Worm (Caenorhabditis elegans) whole organism, L2 larva: Measurements from ENCODE around the gene Y17G9B.8.

Experiments used
- C34F6.9 ChIP-seq: fragments of 150-350 bp; optimal IDR thresholded peaks from 2 replicates; lab custom pipeline; 2014; ENCODE audit warnings: missing biosample characterization, missing genetic modification characterization
- ZK546.5 ChIP-seq: sonication (generic microtip); optimal IDR thresholded peaks from 2 replicates; lab custom pipeline; 2017; ENCODE audit warnings: missing biosample characterization, missing genetic modification characterization
- ama-1 ChIP-seq: fragments of 150-350 bp; optimal IDR thresholded peaks from 2 replicates; lab custom pipeline; 2018; ENCODE audit warnings: inconsistent platforms
- blmp-1 ChIP-seq: sonication (generic microtip); optimal IDR thresholded peaks from 2 replicates; lab custom pipeline; 2017; ENCODE audit warnings: missing genetic modification characterization, mild to moderate bottlenecking, missing compliant biosample characterization, antibody characterized with exemption, moderate library complexity; ENCODE audit not compliant: insufficient read depth
- ceh-16 ChIP-seq: fragments of 150-350 bp; optimal IDR thresholded peaks from 2 replicates; lab custom pipeline; 2014; ENCODE audit warnings: missing biosample characterization, missing genetic modification characterization
- nhr-10 ChIP-seq: sonication (generic microtip); optimal IDR thresholded peaks from 2 replicates; lab custom pipeline; 2017; ENCODE audit warnings: missing biosample characterization, missing genetic modification characterization
- nhr-23 ChIP-seq: fragments of 150-350 bp; optimal IDR thresholded peaks from 2 replicates; lab custom pipeline; 2014; ENCODE audit warnings: missing biosample characterization, missing genetic modification reagents, missing genetic modification characterization
- peb-1 ChIP-seq: fragments of 150-350 bp; optimal IDR thresholded peaks from 2 replicates; lab custom pipeline; 2014; ENCODE audit warnings: missing biosample characterization, missing genetic modification characterization
- unc-39 ChIP-seq: fragments of 150-350 bp; optimal IDR thresholded peaks from 2 replicates; lab custom pipeline; 2014; ENCODE audit warnings: missing biosample characterization, missing genetic modification characterization
- zag-1 ChIP-seq: fragments of 150-350 bp; optimal IDR thresholded peaks from 2 replicates; lab custom pipeline; 2014; ENCODE audit warnings: missing biosample characterization, missing genetic modification characterization
- ztf-11 ChIP-seq: sonication (generic microtip); optimal IDR thresholded peaks from 2 replicates; lab custom pipeline; 2017; ENCODE audit warnings: missing biosample characterization, missing genetic modification characterization

- TF ChIP-seq nhr-10 (tag; lab: Kevin White, UChicago), result no peak
- TF ChIP-seq ztf-11 (tag; lab: Kevin White, UChicago), result no peak
- no peak for TF ChIP-seq ama-1 (lab: Kevin White, UChicago)
- TF ChIP-seq C34F6.9, result no peak
- TF ChIP-seq unc-39 (tag; lab: Kevin White, UChicago), result no peak
- no peak for TF ChIP-seq blmp-1 (tag; lab: Kevin White, UChicago)
- TF ChIP-seq peb-1 (tag; lab: Kevin White, UChicago), result no peak
- TF ChIP-seq ZK546.5 (tag; lab: Kevin White, UChicago), result no peak
- TF ChIP-seq nhr-23 (tag; lab: Kevin White, UChicago), result no peak
- TF ChIP-seq ceh-16 (tag; lab: Kevin White, UChicago), result no peak
- no peak for TF ChIP-seq zag-1 (tag; lab: Kevin White, UChicago)
These were observed 47.8 kb upstream of the Y17G9B.8 start, which contains the start of gene dpf-5 for ce11 chrIV:4806486-4806885.
